Fruit fly (Drosophila melanogaster) whole organism, embryonic: Measurements from ENCODE around the gene sphinx1.

Source experiments
- Abd-B ChIP-seq: fragments of 200-800 bp; sonication (Bioruptor generic); optimal IDR thresholded peaks from 2 replicates; lab custom pipeline; 2018; ENCODE audit warnings: missing biosample characterization, mild to moderate bottlenecking, missing genetic modification characterization, moderate library complexity
- B-H2 ChIP-seq: fragments of 200-800 bp; sonication (Bioruptor generic); optimal IDR thresholded peaks from 2 replicates; lab custom pipeline; 2018; ENCODE audit warnings: missing biosample characterization, mild to moderate bottlenecking, missing genetic modification characterization
- Bgb ChIP-seq: fragments of 200-800 bp; sonication (Bioruptor generic); IDR thresholded peaks from 2 replicates; pipeline ENCODE4 v1.3.6; 2022; ENCODE audit warnings: missing biosample characterization, missing genetic modification characterization; ENCODE audit not compliant: partially characterized antibody
- CG10147 ChIP-seq: fragments of 200-800 bp; sonication (Bioruptor generic); optimal IDR thresholded peaks from 2 replicates; lab custom pipeline; 2019; ENCODE audit warnings: missing biosample characterization, mild to moderate bottlenecking, missing genetic modification characterization, moderate library complexity
- CG10565 ChIP-seq: fragments of 200-800 bp; sonication (Bioruptor generic); optimal IDR thresholded peaks from 3 replicates; lab custom pipeline; 2016; ENCODE audit warnings: missing biosample characterization, mild to moderate bottlenecking, missing genetic modification characterization
- CG10979 ChIP-seq: fragments of 200-800 bp; sonication (Bioruptor generic); optimal IDR thresholded peaks from 2 replicates; lab custom pipeline; 2018; ENCODE audit warnings: missing biosample characterization, mild to moderate bottlenecking, missing genetic modification characterization, moderate library complexity
- CG12071 ChIP-seq: fragments of 200-800 bp; sonication (Bioruptor generic); optimal IDR thresholded peaks from 3 replicates; lab custom pipeline; 2018; ENCODE audit warnings: missing biosample characterization, mild to moderate bottlenecking, missing genetic modification characterization
- CG12219 ChIP-seq: fragments of 200-800 bp; sonication (Bioruptor generic); optimal IDR thresholded peaks from 3 replicates; lab custom pipeline; 2018; ENCODE audit warnings: missing biosample characterization, mild to moderate bottlenecking, missing genetic modification characterization
- CG12769 ChIP-seq: fragments of 200-800 bp; sonication (Bioruptor generic); optimal IDR thresholded peaks from 2 replicates; lab custom pipeline; 2019; ENCODE audit warnings: missing biosample characterization, mild to moderate bottlenecking, missing genetic modification characterization, moderate library complexity
- CG14860 ChIP-seq: fragments of 200-800 bp; sonication (Bioruptor generic); IDR thresholded peaks from 3 replicates; pipeline ENCODE4 v1.3.6; 2022; ENCODE audit warnings: missing biosample characterization, missing genetic modification characterization; ENCODE audit not compliant: partially characterized antibody
- CG15269 ChIP-seq: fragments of 200-800 bp; sonication (Bioruptor generic); optimal IDR thresholded peaks from 2 replicates; lab custom pipeline; 2018; ENCODE audit warnings: missing biosample characterization, mild to moderate bottlenecking, missing genetic modification characterization, moderate library complexity
- CG15514 ChIP-seq: fragments of 200-800 bp; sonication (Bioruptor generic); optimal IDR thresholded peaks from 3 replicates; lab custom pipeline; 2017; ENCODE audit warnings: missing biosample characterization, missing genetic modification characterization, mild to moderate bottlenecking, moderate library complexity, missing genetic modification reagents
- CG18599 ChIP-seq: fragments of 200-800 bp; sonication (Bioruptor generic); optimal IDR thresholded peaks from 3 replicates; lab custom pipeline; 2017; ENCODE audit warnings: missing biosample characterization, missing genetic modification characterization, mild to moderate bottlenecking, moderate library complexity, missing genetic modification reagents
- CG2116 ChIP-seq: fragments of 200-800 bp; sonication (Bioruptor generic); optimal IDR thresholded peaks from 3 replicates; lab custom pipeline; 2018; ENCODE audit warnings: missing biosample characterization, mild to moderate bottlenecking, missing genetic modification characterization
- CG32772 ChIP-seq: fragments of 200-800 bp; sonication (Bioruptor generic); IDR thresholded peaks from 2 replicates; pipeline ENCODE4 v1.3.6; 2022; ENCODE audit warnings: missing biosample characterization, missing genetic modification characterization
- CG34376 ChIP-seq: fragments of 200-800 bp; sonication (Bioruptor generic); optimal IDR thresholded peaks from 2 replicates; lab custom pipeline; 2018; ENCODE audit warnings: missing biosample characterization, mild to moderate bottlenecking, missing genetic modification characterization
- CG3847 ChIP-seq: fragments of 200-800 bp; sonication (Bioruptor generic); IDR thresholded peaks from 2 replicates; pipeline ENCODE4 v1.3.6; 2022; ENCODE audit warnings: missing biosample characterization, missing genetic modification characterization
- CG4820 ChIP-seq: fragments of 200-800 bp; sonication (Bioruptor generic); optimal IDR thresholded peaks from 3 replicates; lab custom pipeline; 2016; ENCODE audit warnings: missing biosample characterization, missing genetic modification characterization
- CG8290 ChIP-seq, 3 experiments: fragments of 200-800 bp; sonication (Bioruptor generic); optimal IDR thresholded peaks; 2 replicates each; lab custom pipeline; 2016 to 2019; ENCODE audit warnings: missing biosample characterization in 3 of 3, missing genetic modification characterization in 3 of 3, mild to moderate bottlenecking in 2 of 3, moderate library complexity in 1 of 3
- CG8388 ChIP-seq: fragments of 200-800 bp; sonication (Bioruptor generic); optimal IDR thresholded peaks from 2 replicates; lab custom pipeline; 2019; ENCODE audit warnings: missing biosample characterization, mild to moderate bottlenecking, missing genetic modification characterization, moderate library complexity
- CG9932 ChIP-seq: fragments of 200-800 bp; sonication (Bioruptor generic); IDR thresholded peaks from 2 replicates; pipeline ENCODE4 v1.3.6; 2022; ENCODE audit warnings: missing biosample characterization, missing genetic modification characterization
- Chrac-16 ChIP-seq: fragments of 200-800 bp; sonication (Bioruptor generic); optimal IDR thresholded peaks from 3 replicates; lab custom pipeline; 2016; ENCODE audit warnings: missing biosample characterization, missing genetic modification characterization
- Dll ChIP-seq: fragments of 200-800 bp; sonication (Bioruptor generic); IDR thresholded peaks from 4 replicates; pipeline ENCODE4 v1.3.6; 2022; ENCODE audit warnings: missing biosample characterization, missing genetic modification characterization; ENCODE audit not compliant: partially characterized antibody
- Fer2 ChIP-seq: fragments of 200-800 bp; sonication (Bioruptor generic); optimal IDR thresholded peaks from 2 replicates; lab custom pipeline; 2018; ENCODE audit warnings: missing biosample characterization, mild to moderate bottlenecking, missing genetic modification characterization, moderate library complexity
- Gug ChIP-seq: fragments of 200-800 bp; sonication (Bioruptor generic); IDR thresholded peaks from 4 replicates; pipeline ENCODE4 v1.3.6; 2022; ENCODE audit warnings: missing biosample characterization, missing genetic modification characterization
- Kr ChIP-seq: fragments of 200-800 bp; sonication (Bioruptor generic); optimal IDR thresholded peaks from 2 replicates; lab custom pipeline; 2017; ENCODE audit warnings: missing biosample characterization, mild to moderate bottlenecking, missing genetic modification characterization
- Meics ChIP-seq: fragments of 200-800 bp; sonication (Bioruptor generic); optimal IDR thresholded peaks from 2 replicates; lab custom pipeline; 2017; ENCODE audit warnings: missing biosample characterization, mild to moderate bottlenecking, missing genetic modification characterization
- PHDP ChIP-seq: fragments of 200-800 bp; sonication (Bioruptor generic); optimal IDR thresholded peaks from 3 replicates; lab custom pipeline; 2018; ENCODE audit warnings: missing biosample characterization, mild to moderate bottlenecking, missing genetic modification characterization, moderate library complexity
- Scr ChIP-seq: fragments of 200-800 bp; sonication (Bioruptor generic); IDR thresholded peaks from 2 replicates; pipeline ENCODE4 v1.3.6; 2022; ENCODE audit warnings: missing biosample characterization, missing genetic modification characterization; ENCODE audit not compliant: partially characterized antibody
- Sin3A ChIP-seq: fragments of >200 bp; optimal IDR thresholded peaks from 2 replicates; lab custom pipeline; 2018
- Sry-β ChIP-seq: fragments of 200-800 bp; sonication (Bioruptor generic); optimal IDR thresholded peaks from 2 replicates; lab custom pipeline; 2018; ENCODE audit warnings: missing biosample characterization, mild to moderate bottlenecking, missing genetic modification characterization, moderate library complexity
- Sry-δ ChIP-seq: fragments of 200-800 bp; sonication (Bioruptor generic); optimal IDR thresholded peaks from 2 replicates; lab custom pipeline; 2016; ENCODE audit warnings: missing biosample characterization, missing genetic modification characterization
- crol ChIP-seq: fragments of 200-800 bp; sonication (Bioruptor generic); IDR thresholded peaks from 2 replicates; pipeline ENCODE4 v1.3.6; 2022; ENCODE audit warnings: missing biosample characterization, missing genetic modification characterization
- eve ChIP-seq, 2 experiments: fragments of >200 bp; optimal IDR thresholded peaks; 2 replicates each; lab custom pipeline; 2017; ENCODE audit warnings: missing biosample characterization in 2 of 2, missing genetic modification characterization in 2 of 2
- gcm ChIP-seq: fragments of 200-800 bp; sonication (Bioruptor generic); optimal IDR thresholded peaks from 2 replicates; lab custom pipeline; 2019; ENCODE audit warnings: missing biosample characterization, mild to moderate bottlenecking, missing genetic modification characterization, moderate library complexity
- gcm2 ChIP-seq: fragments of 200-800 bp; sonication (Bioruptor generic); optimal IDR thresholded peaks from 2 replicates; lab custom pipeline; 2016; ENCODE audit warnings: missing biosample characterization, missing genetic modification characterization
- gsb-n ChIP-seq: fragments of 200-800 bp; sonication (Bioruptor generic); optimal IDR thresholded peaks from 3 replicates; lab custom pipeline; 2018; ENCODE audit warnings: missing biosample characterization, mild to moderate bottlenecking, missing genetic modification characterization
- lab ChIP-seq: fragments of 200-800 bp; sonication (Bioruptor generic); optimal IDR thresholded peaks from 3 replicates; lab custom pipeline; 2017; ENCODE audit warnings: missing biosample characterization, missing genetic modification characterization, mild to moderate bottlenecking, moderate library complexity, missing genetic modification reagents
- lbe ChIP-seq: fragments of 200-800 bp; sonication (Bioruptor generic); optimal IDR thresholded peaks from 2 replicates; lab custom pipeline; 2016; ENCODE audit warnings: missing biosample characterization, mild to moderate bottlenecking, missing genetic modification characterization
- nau ChIP-seq: fragments of 200-800 bp; sonication (Bioruptor generic); optimal IDR thresholded peaks from 3 replicates; lab custom pipeline; 2017; ENCODE audit warnings: missing biosample characterization, mild to moderate bottlenecking, missing genetic modification characterization, missing genetic modification reagents
- seq ChIP-seq: fragments of 200-800 bp; sonication (Bioruptor generic); IDR thresholded peaks from 2 replicates; pipeline ENCODE4 v1.3.6; 2022; ENCODE audit warnings: missing biosample characterization, missing genetic modification characterization
- sim ChIP-seq: fragments of 200-800 bp; sonication (Bioruptor generic); IDR thresholded peaks from 2 replicates; pipeline ENCODE4 v1.3.6; 2022; ENCODE audit warnings: missing biosample characterization, missing genetic modification characterization
- slp2 ChIP-seq: fragments of 200-800 bp; sonication (Bioruptor generic); optimal IDR thresholded peaks from 2 replicates; lab custom pipeline; 2016; ENCODE audit warnings: missing biosample characterization, missing genetic modification characterization
- ssp ChIP-seq: fragments of 200-800 bp; sonication (Bioruptor generic); IDR thresholded peaks from 2 replicates; pipeline ENCODE4 v1.3.6; 2022; ENCODE audit warnings: missing biosample characterization, missing genetic modification characterization
- tap ChIP-seq: fragments of 200-800 bp; optimal IDR thresholded peaks from 3 replicates; lab custom pipeline; 2019; ENCODE audit warnings: missing biosample characterization, mild to moderate bottlenecking, missing genetic modification characterization, moderate library complexity
- unc-4 ChIP-seq: fragments of 200-800 bp; sonication (Bioruptor generic); IDR thresholded peaks from 2 replicates; pipeline ENCODE4 v1.3.6; 2022; ENCODE audit warnings: missing biosample characterization, missing genetic modification characterization; ENCODE audit not compliant: partially characterized antibody
- yki ChIP-seq: fragments of >200 bp; optimal IDR thresholded peaks from 3 replicates; lab custom pipeline; 2018

sphinx1 gene

dm6 chr3L:7423517-7423916 is 15.7 kb downstream of the sphinx1 start, which contains the start of gene CG42458 (continued):
- peak; percentile 16; the same call in 1 of the 2 replicates for TF ChIP-seq Bgb
- TF ChIP-seq slp2 (GFP tag; lab: Kevin White, UChicago), result no peak
- no peak for TF ChIP-seq Meics (GFP tag; lab: Kevin White, UChicago)
- no peak for TF ChIP-seq CG8388 (GFP tag; lab: Kevin White, UChicago)
- peak; percentile 35 for TF ChIP-seq CG12769
- no peak for TF ChIP-seq CG14860 (GFP tag; lab: Robert Waterston, UW)
- no peak for TF ChIP-seq Gug
- TF ChIP-seq CG3847, result no peak
- TF ChIP-seq gsb-n (tag; lab: Kevin White, UChicago), result no peak
- no peak for TF ChIP-seq CG15514 (GFP tag; lab: Kevin White, UChicago)
- no peak for TF ChIP-seq lbe (GFP tag; lab: Kevin White, UChicago)
- TF ChIP-seq Scr (GFP tag; lab: Robert Waterston, UW), result no peak
- no peak for TF ChIP-seq yki (lab: Kevin White, UChicago)
- TF ChIP-seq CG8290 (GFP tag; optimal IDR thresholded peaks at IDR 0.05; lab: Kevin White, UChicago), result no peak
- peak in 1 of 2 experiments; percentile 29 for TF ChIP-seq CG8290 (tag; optimal IDR thresholded peaks at IDR 0.05; lab: Kevin White, UChicago)
- TF ChIP-seq Sin3A (lab: Kevin White, UChicago), result no peak
- peak; percentile 1 for TF ChIP-seq CG12071 (GFP tag; lab: Kevin White, UChicago)
- no peak for TF ChIP-seq CG32772
- TF ChIP-seq CG4820, result no peak
- no peak for TF ChIP-seq Sry-δ
- peak; percentile 77 for TF ChIP-seq crol (GFP tag; lab: Robert Waterston, UW)
- TF ChIP-seq CG2116 (GFP tag; lab: Kevin White, UChicago), result no peak
- no peak for TF ChIP-seq CG10565
- TF ChIP-seq seq (GFP tag; lab: Robert Waterston, UW), result peak; percentile 7; the same call in 1 of the 2 replicates
- no peak for TF ChIP-seq Chrac-16
- no peak for TF ChIP-seq CG10147 (GFP tag; lab: Kevin White, UChicago)
- TF ChIP-seq Abd-B (GFP tag; lab: Kevin White, UChicago), result no peak
- no peak for TF ChIP-seq Dll
- no peak for TF ChIP-seq PHDP (tag; lab: Kevin White, UChicago)
- TF ChIP-seq CG12219, result no peak
- TF ChIP-seq ssp (GFP tag; lab: Robert Waterston, UW), result no peak
- TF ChIP-seq CG18599, result peak; percentile 34
- no peak for TF ChIP-seq gcm (GFP tag; lab: Kevin White, UChicago)
- TF ChIP-seq B-H2, result peak; percentile 39
- TF ChIP-seq tap (tag; lab: Kevin White, UChicago), result no peak
- peak; percentile 13 for TF ChIP-seq lab (GFP tag; lab: Kevin White, UChicago)
- no peak for TF ChIP-seq gcm2 (GFP tag; lab: Kevin White, UChicago)
- no peak for TF ChIP-seq Sry-β
- TF ChIP-seq Kr, result no peak
- no peak for TF ChIP-seq CG9932 (GFP tag; lab: Robert Waterston, UW)
- no peak for TF ChIP-seq CG10979 (tag; lab: Kevin White, UChicago)
- TF ChIP-seq CG15269 (tag; lab: Kevin White, UChicago), result no peak
- TF ChIP-seq sim (GFP tag; lab: Robert Waterston, UW), result no peak
- no peak for TF ChIP-seq eve (GFP tag; optimal IDR thresholded peaks at IDR 0.05; lab: Kevin White, UChicago)
- TF ChIP-seq unc-4 (GFP tag; lab: Robert Waterston, UW), result no peak
- no peak for TF ChIP-seq nau
- no peak for TF ChIP-seq CG34376 (GFP tag; lab: Kevin White, UChicago)
- TF ChIP-seq Fer2 (tag; lab: Kevin White, UChicago), result no peak
